Worm (Caenorhabditis elegans) whole organism, L1 larva: Measurements from ENCODE around the gene F09A5.3.

Source experiments
- Y116A8C.19 ChIP-seq: sonication (generic microtip); optimal IDR thresholded peaks from 2 replicates; lab custom pipeline; 2016; ENCODE audit warnings: missing compliant biosample characterization, missing genetic modification characterization, borderline replicate concordance
- alr-1 ChIP-seq: fragments of 200-800 bp; sonication (Bioruptor generic); optimal IDR thresholded peaks from 2 replicates; lab custom pipeline; 2018; ENCODE audit warnings: borderline replicate concordance, mild to moderate bottlenecking, missing genetic modification characterization, missing compliant biosample characterization
- aly-2 ChIP-seq: fragments of 150-350 bp; optimal IDR thresholded peaks from 2 replicates; lab custom pipeline; 2014; ENCODE audit warnings: missing biosample characterization, missing genetic modification characterization
- blmp-1 ChIP-seq: fragments of 150-350 bp; optimal IDR thresholded peaks from 2 replicates; lab custom pipeline; 2014; ENCODE audit warnings: missing biosample characterization, missing genetic modification characterization
- ceh-63 ChIP-seq: fragments of 200-800 bp; sonication (Bioruptor generic); optimal IDR thresholded peaks from 2 replicates; lab custom pipeline; 2018; ENCODE audit warnings: mild to moderate bottlenecking, missing genetic modification characterization, missing compliant biosample characterization
- ceh-88 ChIP-seq: fragments of 200-800 bp; sonication (Bioruptor generic); IDR thresholded peaks from 2 replicates; pipeline ENCODE4 v1.3.6; 2022; ENCODE audit warnings: missing genetic modification characterization, missing compliant biosample characterization
- ceh-90 ChIP-seq: sonication (generic microtip); optimal IDR thresholded peaks from 2 replicates; lab custom pipeline; 2016; ENCODE audit warnings: missing genetic modification characterization, missing compliant biosample characterization
- ces-1 ChIP-seq: fragments of 150-350 bp; optimal IDR thresholded peaks from 2 replicates; lab custom pipeline; 2014; ENCODE audit warnings: missing biosample characterization, missing genetic modification reagents, missing genetic modification characterization
- dpl-1 ChIP-seq, 3 experiments: fragments of 150-350 bp in 2 of 3; sonication (generic microtip) in 1 of 3; optimal IDR thresholded peaks; 2 replicates each; lab custom pipeline; 2014 to 2017; ENCODE audit warnings: missing biosample characterization in 3 of 3, missing genetic modification characterization in 3 of 3, missing genetic modification reagents in 3 of 3
- dsc-1 ChIP-seq: sonication (generic microtip); optimal IDR thresholded peaks from 2 replicates; lab custom pipeline; 2016; ENCODE audit warnings: mild to moderate bottlenecking, missing genetic modification characterization, missing compliant biosample characterization
- efl-3 ChIP-seq: fragments of 200-800 bp; sonication (Bioruptor generic); optimal IDR thresholded peaks from 2 replicates; lab custom pipeline; 2018; ENCODE audit warnings: mild to moderate bottlenecking, missing genetic modification characterization, missing compliant biosample characterization
- egl-13 ChIP-seq: sonication (generic microtip); optimal IDR thresholded peaks from 2 replicates; lab custom pipeline; 2016; ENCODE audit warnings: missing genotype, missing genetic modification reagents, missing genetic modification characterization, missing compliant biosample characterization
- ets-5 ChIP-seq: fragments of 200-800 bp; sonication (Bioruptor generic); IDR thresholded peaks from 2 replicates; pipeline ENCODE4 v1.3.6; 2022; ENCODE audit warnings: missing genetic modification characterization, missing compliant biosample characterization
- fkh-8 ChIP-seq: sonication (generic microtip); optimal IDR thresholded peaks from 2 replicates; lab custom pipeline; 2016; ENCODE audit warnings: mild to moderate bottlenecking, missing genetic modification characterization, missing compliant biosample characterization
- grh-1 ChIP-seq: fragments of 200-800 bp; sonication (Bioruptor generic); IDR thresholded peaks from 2 replicates; pipeline ENCODE4 v1.3.6; 2022; ENCODE audit warnings: missing genetic modification reagents, missing genetic modification characterization, missing compliant biosample characterization
- hlh-17 ChIP-seq: fragments of 200-800 bp; sonication (Bioruptor generic); optimal IDR thresholded peaks from 2 replicates; lab custom pipeline; 2018; ENCODE audit warnings: missing genetic modification characterization, mild to moderate bottlenecking, missing compliant biosample characterization, moderate library complexity, borderline replicate concordance
- hlh-4 ChIP-seq: sonication (generic microtip); optimal IDR thresholded peaks from 2 replicates; lab custom pipeline; 2016; ENCODE audit warnings: mild to moderate bottlenecking, missing genetic modification characterization, missing compliant biosample characterization
- hpl-2 ChIP-seq: fragments of 150-350 bp; optimal IDR thresholded peaks from 2 replicates; lab custom pipeline; 2014; ENCODE audit warnings: missing biosample characterization, missing genetic modification reagents, missing genetic modification characterization
- isw-1 ChIP-seq: fragments of 200-800 bp; sonication (Bioruptor generic); IDR thresholded peaks from 2 replicates; pipeline ENCODE4 v1.3.6; 2022; ENCODE audit warnings: missing genetic modification characterization, missing compliant biosample characterization
- jun-1 ChIP-seq: fragments of 150-350 bp; optimal IDR thresholded peaks from 2 replicates; lab custom pipeline; 2014; ENCODE audit warnings: missing biosample characterization, missing genetic modification reagents, missing genetic modification characterization
- lin-13 ChIP-seq: fragments of 150-350 bp; optimal IDR thresholded peaks from 2 replicates; lab custom pipeline; 2014; ENCODE audit warnings: missing biosample characterization, missing genetic modification reagents, missing genetic modification characterization
- lin-14 ChIP-seq: fragments of 200-800 bp; sonication (Bioruptor generic); optimal IDR thresholded peaks from 2 replicates; lab custom pipeline; 2018; ENCODE audit warnings: mild to moderate bottlenecking, missing genetic modification characterization, moderate library complexity, missing compliant biosample characterization
- lin-15B ChIP-seq: fragments of 150-350 bp; sonication (generic microtip); optimal IDR thresholded peaks from 3 replicates; lab custom pipeline; 2014; ENCODE audit warnings: missing biosample characterization, missing genetic modification characterization
- lin-39 ChIP-seq: fragments of 150-350 bp; optimal IDR thresholded peaks from 2 replicates; lab custom pipeline; 2014; ENCODE audit warnings: missing biosample characterization, missing genetic modification reagents, missing genetic modification characterization
- lir-3 ChIP-seq: sonication (generic microtip); optimal IDR thresholded peaks from 2 replicates; lab custom pipeline; 2016; ENCODE audit warnings: mild to moderate bottlenecking, missing genetic modification characterization, moderate library complexity, missing compliant biosample characterization; ENCODE audit not compliant: poor library complexity
- lsy-2 ChIP-seq, 2 experiments: fragments of 150-350 bp; optimal IDR thresholded peaks; 2 replicates each; lab custom pipeline; 2014; ENCODE audit warnings: missing biosample characterization in 2 of 2, missing genetic modification characterization in 2 of 2
- mef-2 ChIP-seq: fragments of 150-350 bp; optimal IDR thresholded peaks from 2 replicates; lab custom pipeline; 2014; ENCODE audit warnings: missing biosample characterization, missing genetic modification characterization
- mep-1 ChIP-seq: fragments of 150-350 bp; optimal IDR thresholded peaks from 2 replicates; lab custom pipeline; 2014; ENCODE audit warnings: missing biosample characterization, missing genetic modification characterization
- nhr-11 ChIP-seq: fragments of 150-350 bp; optimal IDR thresholded peaks from 2 replicates; lab custom pipeline; 2014; ENCODE audit warnings: missing biosample characterization, missing genetic modification characterization
- nhr-12 ChIP-seq: sonication (generic microtip); optimal IDR thresholded peaks from 2 replicates; lab custom pipeline; 2017; ENCODE audit warnings: missing biosample characterization, missing genetic modification characterization
- nhr-19 ChIP-seq: fragments of 200-800 bp; sonication (Bioruptor generic); conservative IDR thresholded peaks from 2 replicates; pipeline ENCODE4 v1.3.6; 2022; ENCODE audit warnings: missing genetic modification characterization, missing compliant biosample characterization
- nhr-20 ChIP-seq: sonication (generic microtip); optimal IDR thresholded peaks from 2 replicates; lab custom pipeline; 2016; ENCODE audit warnings: mild to moderate bottlenecking, missing genetic modification characterization, missing compliant biosample characterization
- nhr-237 ChIP-seq: fragments of 150-350 bp; optimal IDR thresholded peaks from 2 replicates; lab custom pipeline; 2014; ENCODE audit warnings: missing biosample characterization, missing genetic modification characterization
- nhr-28 ChIP-seq: fragments of 150-350 bp; optimal IDR thresholded peaks from 2 replicates; lab custom pipeline; 2014; ENCODE audit warnings: missing biosample characterization, missing genetic modification characterization
- nhr-47 ChIP-seq: sonication (generic microtip); optimal IDR thresholded peaks from 2 replicates; lab custom pipeline; 2016; ENCODE audit warnings: mild to moderate bottlenecking, missing genetic modification characterization, moderate library complexity, missing compliant biosample characterization
- nhr-71 ChIP-seq: sonication (generic microtip); optimal IDR thresholded peaks from 2 replicates; lab custom pipeline; 2016; ENCODE audit warnings: mild to moderate bottlenecking, missing genetic modification characterization, moderate library complexity, missing compliant biosample characterization
- nhr-84 ChIP-seq: sonication (generic microtip); optimal IDR thresholded peaks from 2 replicates; lab custom pipeline; 2017; ENCODE audit warnings: missing biosample characterization, missing genetic modification characterization
- nhr-85 ChIP-seq: sonication (generic microtip); peaks from one replicate; lab custom pipeline; 2016; ENCODE audit warnings: missing genetic modification characterization, inconsistent platforms, missing compliant biosample characterization
- pag-3 ChIP-seq: sonication (generic microtip); optimal IDR thresholded peaks from 2 replicates; lab custom pipeline; 2017; ENCODE audit warnings: missing genetic modification characterization, mild to moderate bottlenecking, missing compliant biosample characterization, antibody characterized with exemption, borderline replicate concordance; ENCODE audit not compliant: insufficient read depth
- pax-3 ChIP-seq: fragments of 200-800 bp; sonication (Bioruptor generic); optimal IDR thresholded peaks from 2 replicates; lab custom pipeline; 2018; ENCODE audit warnings: mild to moderate bottlenecking, missing genetic modification characterization, moderate library complexity, missing compliant biosample characterization
- pqm-1 ChIP-seq: sonication (generic microtip); optimal IDR thresholded peaks from 3 replicates; lab custom pipeline; 2017; ENCODE audit warnings: missing biosample characterization, missing genetic modification characterization
- skn-1 ChIP-seq: fragments of 150-350 bp; optimal IDR thresholded peaks from 2 replicates; lab custom pipeline; 2014; ENCODE audit warnings: missing biosample characterization, missing genetic modification characterization
- snpc-4 ChIP-seq: fragments of 150-350 bp; optimal IDR thresholded peaks from 2 replicates; lab custom pipeline; 2014; ENCODE audit warnings: missing biosample characterization, missing genetic modification characterization
- sox-4 ChIP-seq: sonication (generic microtip); optimal IDR thresholded peaks from 2 replicates; lab custom pipeline; 2016; ENCODE audit warnings: missing genetic modification characterization, missing compliant biosample characterization
- tbx-2 ChIP-seq: sonication (generic microtip); optimal IDR thresholded peaks from 2 replicates; lab custom pipeline; 2016; ENCODE audit warnings: missing genetic modification characterization, missing compliant biosample characterization
- unc-130 ChIP-seq: fragments of 150-350 bp; optimal IDR thresholded peaks from 2 replicates; lab custom pipeline; 2017; ENCODE audit warnings: missing biosample characterization, missing genetic modification characterization, inconsistent platforms
- unc-62 ChIP-seq: fragments of 150-350 bp; optimal IDR thresholded peaks from 2 replicates; lab custom pipeline; 2014; ENCODE audit warnings: missing biosample characterization, missing genetic modification reagents, missing genetic modification characterization
- unc-98 ChIP-seq: fragments of 200-800 bp; sonication (Bioruptor generic); IDR thresholded peaks from 2 replicates; pipeline ENCODE4 v1.3.6; 2022; ENCODE audit warnings: missing genetic modification characterization, missing compliant biosample characterization
- xbp-1 ChIP-seq: sonication (generic microtip); optimal IDR thresholded peaks from 2 replicates; lab custom pipeline; 2016; ENCODE audit warnings: missing genetic modification characterization, missing compliant biosample characterization
- zag-1 ChIP-seq: fragments of 150-350 bp; optimal IDR thresholded peaks from 2 replicates; lab custom pipeline; 2014; ENCODE audit warnings: missing biosample characterization, missing genetic modification characterization
- ztf-11 ChIP-seq, 2 experiments: sonication (generic microtip); optimal IDR thresholded peaks; 2 replicates each; lab custom pipeline; 2016 to 2017; ENCODE audit warnings: missing genetic modification characterization in 2 of 2, missing biosample characterization in 1 of 2, missing compliant biosample characterization in 1 of 2
- ztf-4 ChIP-seq: fragments of 150-350 bp; optimal IDR thresholded peaks from 2 replicates; lab custom pipeline; 2014; ENCODE audit warnings: missing biosample characterization, missing genetic modification characterization

F09A5.3 gene

ce11 chrX:13170804-13171203, 29.4 kb downstream of the F09A5.3 start:
- TF ChIP-seq dpl-1 (GFP tag; optimal IDR thresholded peaks at IDR 0.05; lab: Kevin White, UChicago) (no peak), nhr-85 (tag; lab: Kevin White, UChicago) (no peak)

- TF ChIP-seq skn-1 (tag; lab: Kevin White, UChicago) (no peak), ces-1 (GFP tag; lab: Kevin White, UChicago) (no peak), lin-15B (no peak), lsy-2 (tag; optimal IDR thresholded peaks at IDR 0.05; lab: Kevin White, UChicago) (peak in 1 of 2 experiments; percentile 25), fkh-8 (tag; lab: Kevin White, UChicago) (peak; percentile 61), pqm-1 (no peak), nhr-19 (GFP tag; lab: Robert Waterston, UW) (no peak; the same call in 1 of the 2 replicates), nhr-71 (tag; lab: Kevin White, UChicago) (peak; percentile 36), ceh-90 (tag; lab: Kevin White, UChicago) (no peak), jun-1 (tag; lab: Kevin White, UChicago) (no peak), Y116A8C.19 (tag; lab: Kevin White, UChicago) (no peak), nhr-237 (no peak), tbx-2 (peak; percentile 26), nhr-84 (tag; lab: Kevin White, UChicago) (no peak), lin-13 (no peak), snpc-4 (tag; lab: Kevin White, UChicago) (no peak), egl-13 (tag; lab: Kevin White, UChicago) (peak; percentile 12), sox-4 (no peak), efl-3 (GFP tag; lab: Kevin White, UChicago) (no peak), lin-39 (tag; lab: Kevin White, UChicago) (no peak), hpl-2 (GFP tag; lab: Kevin White, UChicago) (no peak), blmp-1 (tag; lab: Kevin White, UChicago) (no peak), pax-3 (tag; lab: Kevin White, UChicago) (no peak), mef-2 (tag; lab: Kevin White, UChicago) (no peak), hlh-4 (tag; lab: Kevin White, UChicago) (no peak), unc-98 (no peak), grh-1 (GFP tag; lab: Robert Waterston, UW) (no peak), isw-1 (GFP tag; lab: Robert Waterston, UW) (no peak), xbp-1 (tag; lab: Kevin White, UChicago) (no peak), nhr-11 (tag; lab: Kevin White, UChicago) (no peak), pag-3 (no peak), alr-1 (tag; lab: Kevin White, UChicago) (no peak), nhr-28 (no peak), dpl-1 (GFP tag; optimal IDR thresholded peaks at IDR 0.05; lab: Kevin White, UChicago) (peak in 1 of 3 experiments; percentile 9), dsc-1 (tag; lab: Kevin White, UChicago) (peak; percentile 34), mep-1 (tag; lab: Kevin White, UChicago) (no peak), nhr-20 (tag; lab: Kevin White, UChicago) (no peak), unc-62 (GFP tag; lab: Kevin White, UChicago) (no peak), hlh-17 (GFP tag; lab: Kevin White, UChicago) (no peak), lir-3 (tag; lab: Kevin White, UChicago) (no peak), aly-2 (tag; lab: Kevin White, UChicago) (no peak), ceh-63 (GFP tag; lab: Kevin White, UChicago) (no peak), nhr-47 (tag; lab: Kevin White, UChicago) (peak; percentile 24), zag-1 (tag; lab: Kevin White, UChicago) (no peak), ets-5 (GFP tag; lab: Robert Waterston, UW) (no peak), unc-130 (tag; lab: Kevin White, UChicago) (no peak), ceh-88 (GFP tag; lab: Robert Waterston, UW) (no peak), lin-14 (peak; percentile 69), ztf-11 (tag; optimal IDR thresholded peaks at IDR 0.05; lab: Kevin White, UChicago) (peak in 1 of 2 experiments; percentile 27), ztf-4 (tag; lab: Kevin White, UChicago) (no peak), nhr-12 (tag; lab: Kevin White, UChicago) (no peak)
Measured at ce11 chrX:13171206-13171605, 29.8 kb downstream of the F09A5.3 start.
